Fruit fly (Drosophila melanogaster): Measurements from ENCODE around the gene CAH7.
A peak's percentile ranks its signal among the peaks of the same experiment; 100 is the strongest.

Gene CAH7

dm6 chr3R:10082549-10083075 lies 29.4 kb upstream of the CAH7 start:
- TF ChIP-seq bab1 (GFP tag; optimal IDR thresholded peaks at IDR 0.05) (peak; percentile 76), CG14711 (tag; optimal IDR thresholded peaks at IDR 0.05) (peak; percentile 91), CG12768 (GFP tag; optimal IDR thresholded peaks at IDR 0.05) (peak; percentile 99), Hr96 (GFP tag; optimal IDR thresholded peaks at IDR 0.05) (peak; percentile 98), CG7045 (GFP tag; optimal IDR thresholded peaks at IDR 0.05) (peak; percentile 98), CG11617 (GFP tag; optimal IDR thresholded peaks at IDR 0.05) (peak; percentile 96), CG5204 (GFP tag; optimal IDR thresholded peaks at IDR 0.05) (peak; percentile 98), ovo (GFP tag; optimal IDR thresholded peaks at IDR 0.05) (peak; percentile 86), kay (GFP tag; ENCODE audit: borderline replicate concordance) (no peak), cic (GFP tag; optimal IDR thresholded peaks at IDR 0.05) (peak; percentile 84), CG33017 (tag; optimal IDR thresholded peaks at IDR 0.05) (peak; percentile 98), CG1620 (GFP tag; optimal IDR thresholded peaks at IDR 0.05) (peak; percentile 90), Crg-1 (GFP tag; optimal IDR thresholded peaks at IDR 0.05) (peak; percentile 95), Mnt (GFP tag; optimal IDR thresholded peaks at IDR 0.05) (peak; percentile 85), CG7101 (tag; optimal IDR thresholded peaks at IDR 0.05) (peak; percentile 97), toe (GFP tag; optimal IDR thresholded peaks at IDR 0.05) (peak; percentile 99), tj (GFP tag; optimal IDR thresholded peaks at IDR 0.05) (peak; percentile 75), pad (GFP tag; optimal IDR thresholded peaks at IDR 0.05) (peak; percentile 89), cnc (optimal IDR thresholded peaks at IDR 0.05) (peak in 1 of 2 experiments; percentile 9), Clk (GFP tag; optimal IDR thresholded peaks at IDR 0.05) (peak; percentile 98)

DNA sequence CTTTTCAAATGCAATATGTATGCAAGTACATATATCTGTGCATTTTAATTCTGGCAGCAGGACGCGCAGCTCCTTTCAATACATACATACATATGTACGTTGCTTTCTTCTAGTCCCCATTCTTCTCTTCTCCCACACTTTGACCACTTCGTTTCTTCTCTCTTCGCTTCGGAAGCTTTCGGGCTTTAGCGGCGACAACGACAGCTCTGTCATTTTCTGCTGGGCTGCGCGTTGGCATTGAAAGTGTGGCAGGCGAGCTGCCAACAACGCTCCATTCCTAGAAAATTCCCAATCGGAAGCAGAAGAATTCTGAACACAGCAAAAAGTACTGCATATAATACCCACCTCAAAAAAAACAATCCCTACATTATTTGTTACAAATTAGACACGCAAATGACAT lies 29.0 kb upstream of the CAH7 start:
- TF ChIP-seq cnc (optimal IDR thresholded peaks at IDR 0.05) (no peak), Mnt (GFP tag; optimal IDR thresholded peaks at IDR 0.05) (peak; percentile 64), CG14711 (tag; optimal IDR thresholded peaks at IDR 0.05) (peak; percentile 68), toe (GFP tag; optimal IDR thresholded peaks at IDR 0.05) (no peak), CG5204 (GFP tag; optimal IDR thresholded peaks at IDR 0.05) (no peak), CG7045 (GFP tag; optimal IDR thresholded peaks at IDR 0.05) (no peak), kay (GFP tag; ENCODE audit: borderline replicate concordance) (no peak), tj (GFP tag; optimal IDR thresholded peaks at IDR 0.05) (no peak), cic (GFP tag; optimal IDR thresholded peaks at IDR 0.05) (peak; percentile 39), CG33017 (tag; optimal IDR thresholded peaks at IDR 0.05) (peak; percentile 69), CG7101 (tag; optimal IDR thresholded peaks at IDR 0.05) (peak; percentile 67), CG12768 (GFP tag; optimal IDR thresholded peaks at IDR 0.05) (peak; percentile 14), Hr96 (GFP tag; optimal IDR thresholded peaks at IDR 0.05) (peak; percentile 39), CG1620 (GFP tag; optimal IDR thresholded peaks at IDR 0.05) (no peak), Crg-1 (GFP tag; optimal IDR thresholded peaks at IDR 0.05) (no peak), ovo (GFP tag; optimal IDR thresholded peaks at IDR 0.05) (no peak), pad (GFP tag; optimal IDR thresholded peaks at IDR 0.05) (no peak), Clk (GFP tag; optimal IDR thresholded peaks at IDR 0.05) (no peak), bab1 (GFP tag; optimal IDR thresholded peaks at IDR 0.05) (no peak), CG11617 (GFP tag; optimal IDR thresholded peaks at IDR 0.05) (no peak)

DNA sequence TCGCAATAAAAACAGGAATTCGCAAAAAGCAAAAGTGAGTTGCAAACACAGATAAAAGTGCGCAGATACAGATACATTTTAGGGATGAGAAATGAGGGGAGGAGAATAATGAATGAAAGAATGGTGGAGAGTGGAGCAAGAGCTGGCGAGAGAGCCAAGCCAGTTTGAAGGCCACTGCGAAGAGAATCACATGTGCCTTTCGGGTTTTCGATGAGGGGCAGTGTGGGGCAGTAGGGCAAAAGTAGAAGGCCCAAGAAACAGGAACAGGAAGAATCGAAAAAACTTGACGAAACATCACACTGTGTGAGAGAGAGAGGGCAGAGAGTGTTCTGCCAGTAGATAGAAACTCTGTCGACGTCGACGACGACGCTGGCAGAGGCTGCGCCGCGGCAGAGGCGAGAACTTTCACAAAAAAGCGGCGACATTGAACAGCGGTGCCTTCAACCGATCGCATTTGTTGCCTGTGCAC lies 27.8 kb upstream of the CAH7 start:
- TF ChIP-seq CG5204 (GFP tag; optimal IDR thresholded peaks at IDR 0.05) (no peak), toe (GFP tag; optimal IDR thresholded peaks at IDR 0.05) (no peak), CG14711 (tag; optimal IDR thresholded peaks at IDR 0.05) (no peak), kay (GFP tag; ENCODE audit: borderline replicate concordance) (no peak), CG1620 (GFP tag; optimal IDR thresholded peaks at IDR 0.05) (no peak), ovo (GFP tag; optimal IDR thresholded peaks at IDR 0.05) (no peak), cic (GFP tag; optimal IDR thresholded peaks at IDR 0.05) (peak; percentile 80), CG7101 (tag; optimal IDR thresholded peaks at IDR 0.05) (no peak), CG12768 (GFP tag; optimal IDR thresholded peaks at IDR 0.05) (peak; percentile 58), CG11617 (GFP tag; optimal IDR thresholded peaks at IDR 0.05) (no peak), Mnt (GFP tag; optimal IDR thresholded peaks at IDR 0.05) (peak; percentile 94), CG33017 (tag; optimal IDR thresholded peaks at IDR 0.05) (no peak), cnc (optimal IDR thresholded peaks at IDR 0.05) (no peak), Crg-1 (GFP tag; optimal IDR thresholded peaks at IDR 0.05) (no peak), pad (GFP tag; optimal IDR thresholded peaks at IDR 0.05) (peak; percentile 71), CG7045 (GFP tag; optimal IDR thresholded peaks at IDR 0.05) (no peak), Clk (GFP tag; optimal IDR thresholded peaks at IDR 0.05) (no peak), bab1 (GFP tag; optimal IDR thresholded peaks at IDR 0.05) (no peak), tj (GFP tag; optimal IDR thresholded peaks at IDR 0.05) (no peak), Hr96 (GFP tag; optimal IDR thresholded peaks at IDR 0.05) (no peak)

dm6 chr3R:10084914-10085313 lies 27.1 kb upstream of the CAH7 start:
- TF ChIP-seq CG7101 (tag; optimal IDR thresholded peaks at IDR 0.05) (peak; percentile 96), CG7045 (GFP tag; optimal IDR thresholded peaks at IDR 0.05) (peak; percentile 95), kay (GFP tag; ENCODE audit: borderline replicate concordance) (no peak), CG14711 (tag; optimal IDR thresholded peaks at IDR 0.05) (peak; percentile 88), cic (GFP tag; optimal IDR thresholded peaks at IDR 0.05) (peak; percentile 72), Mnt (GFP tag; optimal IDR thresholded peaks at IDR 0.05) (peak; percentile 86), CG1620 (GFP tag; optimal IDR thresholded peaks at IDR 0.05) (peak; percentile 71), toe (GFP tag; optimal IDR thresholded peaks at IDR 0.05) (peak; percentile 87), cnc (optimal IDR thresholded peaks at IDR 0.05) (no peak), pad (GFP tag; optimal IDR thresholded peaks at IDR 0.05) (peak; percentile 75), CG11617 (GFP tag; optimal IDR thresholded peaks at IDR 0.05) (peak; percentile 94), Crg-1 (GFP tag; optimal IDR thresholded peaks at IDR 0.05) (peak; percentile 72), Hr96 (GFP tag; optimal IDR thresholded peaks at IDR 0.05) (peak; percentile 87), tj (GFP tag; optimal IDR thresholded peaks at IDR 0.05) (peak; percentile 92), CG33017 (tag; optimal IDR thresholded peaks at IDR 0.05) (peak; percentile 96), Clk (GFP tag; optimal IDR thresholded peaks at IDR 0.05) (peak; percentile 93), CG5204 (GFP tag; optimal IDR thresholded peaks at IDR 0.05) (peak; percentile 95), ovo (GFP tag; optimal IDR thresholded peaks at IDR 0.05) (peak; percentile 81), bab1 (GFP tag; optimal IDR thresholded peaks at IDR 0.05) (peak; percentile 71), CG12768 (GFP tag; optimal IDR thresholded peaks at IDR 0.05) (peak; percentile 96)

dm6 chr3R:10086222-10086621 lies 25.8 kb upstream of the CAH7 start:
- TF ChIP-seq toe (GFP tag; optimal IDR thresholded peaks at IDR 0.05) (peak; percentile 43), cic (GFP tag; optimal IDR thresholded peaks at IDR 0.05) (peak; percentile 50), Mnt (GFP tag; optimal IDR thresholded peaks at IDR 0.05) (no peak)
